Fruit fly (Drosophila melanogaster) whole organism, adult: ENCODE results near the gene CG12093.

Source experiments
- CG11617 ChIP-seq: fragments of 200-800 bp; sonication (Bioruptor generic); optimal IDR thresholded peaks from 2 replicates; lab custom pipeline; 2017; ENCODE audit warnings: mild to moderate bottlenecking, missing biosample characterization, missing genetic modification reagents, missing genetic modification characterization
- CG12768 ChIP-seq: fragments of 200-800 bp; sonication (Bioruptor generic); optimal IDR thresholded peaks from 2 replicates; lab custom pipeline; 2017; ENCODE audit warnings: missing biosample characterization, missing genetic modification characterization, mild to moderate bottlenecking, moderate library complexity, missing genetic modification reagents
- CG14711 ChIP-seq: fragments of 200-800 bp; sonication (Bioruptor generic); optimal IDR thresholded peaks from 2 replicates; lab custom pipeline; 2018; ENCODE audit warnings: missing biosample characterization, mild to moderate bottlenecking, missing genetic modification characterization, moderate library complexity
- CG1620 ChIP-seq: fragments of 200-800 bp; sonication (Bioruptor generic); optimal IDR thresholded peaks from 2 replicates; lab custom pipeline; 2016; ENCODE audit warnings: missing biosample characterization, missing genetic modification characterization
- CG33017 ChIP-seq: fragments of 200-800 bp; sonication (Bioruptor generic); optimal IDR thresholded peaks from 2 replicates; lab custom pipeline; 2018; ENCODE audit warnings: missing biosample characterization, mild to moderate bottlenecking, missing genetic modification characterization, moderate library complexity
- CG5204 ChIP-seq: fragments of 200-800 bp; sonication (Bioruptor generic); optimal IDR thresholded peaks from 2 replicates; lab custom pipeline; 2016; ENCODE audit warnings: missing biosample characterization, missing genetic modification characterization
- CG7045 ChIP-seq: fragments of 200-800 bp; sonication (Bioruptor generic); optimal IDR thresholded peaks from 2 replicates; lab custom pipeline; 2017; ENCODE audit warnings: missing biosample characterization, mild to moderate bottlenecking, missing genetic modification characterization
- CG7101 ChIP-seq: fragments of 200-800 bp; sonication (Bioruptor generic); optimal IDR thresholded peaks from 2 replicates; lab custom pipeline; 2018; ENCODE audit warnings: missing biosample characterization, mild to moderate bottlenecking, missing genetic modification characterization, moderate library complexity
- Clk ChIP-seq: fragments of 200-800 bp; sonication (Bioruptor generic); optimal IDR thresholded peaks from 2 replicates; lab custom pipeline; 2017; ENCODE audit warnings: missing biosample characterization, missing genetic modification characterization
- Crg-1 ChIP-seq: fragments of 200-800 bp; sonication (Bioruptor generic); optimal IDR thresholded peaks from 2 replicates; lab custom pipeline; 2016; ENCODE audit warnings: missing biosample characterization, missing genetic modification characterization
- Hr96 ChIP-seq: fragments of 200-800 bp; sonication (Bioruptor generic); optimal IDR thresholded peaks from 2 replicates; lab custom pipeline; 2016; ENCODE audit warnings: missing biosample characterization, missing genetic modification characterization
- Mnt ChIP-seq: fragments of 200-800 bp; sonication (Bioruptor generic); optimal IDR thresholded peaks from 2 replicates; lab custom pipeline; 2016; ENCODE audit warnings: missing biosample characterization, mild to moderate bottlenecking, missing genetic modification characterization
- bab1 ChIP-seq: fragments of 200-800 bp; sonication (Bioruptor generic); optimal IDR thresholded peaks from 3 replicates; lab custom pipeline; 2019; ENCODE audit warnings: missing biosample characterization, mild to moderate bottlenecking, missing genetic modification characterization, moderate library complexity
- cic ChIP-seq: fragments of 200-800 bp; sonication (Bioruptor generic); optimal IDR thresholded peaks from 2 replicates; lab custom pipeline; 2017; ENCODE audit warnings: missing biosample characterization, mild to moderate bottlenecking, missing genetic modification characterization, moderate library complexity
- cnc ChIP-seq, 2 experiments: fragments of >200 bp; optimal IDR thresholded peaks; 2 replicates each; lab custom pipeline; 2017
- kay ChIP-seq: fragments of 200-800 bp; sonication (Bioruptor generic); peaks from one replicate; lab custom pipeline; 2016; ENCODE audit warnings: missing biosample characterization, missing genetic modification characterization, borderline replicate concordance
- ovo ChIP-seq: fragments of 200-800 bp; sonication (Bioruptor generic); optimal IDR thresholded peaks from 2 replicates; lab custom pipeline; 2016; ENCODE audit warnings: missing biosample characterization, missing genetic modification characterization
- pad ChIP-seq: fragments of 200-800 bp; sonication (Bioruptor generic); optimal IDR thresholded peaks from 3 replicates; lab custom pipeline; 2017; ENCODE audit warnings: missing biosample characterization, missing genetic modification characterization, mild to moderate bottlenecking, moderate library complexity, missing genetic modification reagents
- tj ChIP-seq: fragments of 200-800 bp; sonication (Bioruptor generic); optimal IDR thresholded peaks from 3 replicates; lab custom pipeline; 2017; ENCODE audit warnings: missing biosample characterization, mild to moderate bottlenecking, missing genetic modification characterization, moderate library complexity
- toe ChIP-seq: fragments of 200-800 bp; sonication (Bioruptor generic); optimal IDR thresholded peaks from 2 replicates; lab custom pipeline; 2016; ENCODE audit warnings: missing biosample characterization, missing genetic modification characterization

The CG12093 gene

DNA sequence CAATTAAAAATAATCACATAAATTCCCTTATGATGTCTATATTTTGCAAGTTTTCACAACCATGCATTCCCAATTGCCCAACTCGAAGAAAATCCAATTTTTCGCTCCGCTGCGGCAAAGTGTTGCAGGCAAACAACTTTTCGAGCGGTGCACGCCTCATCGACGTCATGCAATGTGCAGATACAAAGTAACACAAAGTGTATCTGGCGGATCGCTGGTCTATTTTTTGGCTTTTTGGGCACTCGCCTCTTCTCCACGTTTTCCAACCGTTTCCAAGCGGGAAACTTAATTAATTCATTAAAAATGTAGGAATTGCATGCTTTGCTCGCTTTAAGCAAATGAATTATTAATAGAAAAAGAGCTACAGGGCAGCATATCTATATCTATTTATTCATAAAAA lies 45.0 kb upstream of the CG12093 start:
- no peak for TF ChIP-seq tj (GFP tag; lab: Kevin White, UChicago)
- TF ChIP-seq CG7045 (GFP tag; lab: Kevin White, UChicago), result no peak

DNA sequence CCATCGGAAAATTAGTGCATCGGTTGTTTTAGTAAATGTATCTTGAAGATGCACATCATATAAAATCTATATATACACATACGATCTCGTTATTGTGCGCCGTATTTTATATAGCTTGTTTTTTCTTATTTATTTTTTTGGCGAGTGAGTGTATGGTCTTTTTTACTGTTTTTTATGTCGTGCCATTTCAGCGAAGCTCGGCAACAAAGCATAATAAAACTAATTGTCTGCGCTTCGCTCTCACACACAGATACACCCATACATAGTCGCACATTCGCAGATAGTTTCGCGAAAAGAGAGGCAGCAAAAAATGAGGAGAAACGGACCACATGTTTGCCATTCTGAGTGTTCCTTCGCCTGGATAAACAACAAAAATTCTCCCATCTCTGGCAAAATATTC lies 44.1 kb upstream of the CG12093 start:
- TF ChIP-seq tj (GFP tag; lab: Kevin White, UChicago) (peak; percentile 41), toe (GFP tag; lab: Kevin White, UChicago) (no peak)

DNA sequence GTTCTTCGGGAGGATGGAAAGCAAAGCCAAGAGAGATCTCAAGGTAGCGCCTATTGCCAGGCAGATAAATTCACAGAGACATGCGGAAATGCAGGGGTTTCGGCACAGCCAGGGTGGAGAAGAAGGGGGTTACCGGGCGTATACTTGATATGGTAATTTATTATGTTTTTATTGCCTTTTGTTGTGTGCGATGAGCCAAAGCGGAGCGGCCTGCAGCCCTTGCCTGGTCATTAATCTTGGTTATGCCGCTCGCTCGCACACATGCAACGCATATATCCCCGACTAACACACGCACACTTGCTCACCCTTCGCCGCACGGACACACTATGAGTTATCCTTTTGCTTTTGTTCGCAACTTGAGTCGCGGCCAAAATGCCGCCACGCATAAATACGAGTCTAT lies 42.8 kb upstream of the CG12093 start:
- TF ChIP-seq CG5204 (GFP tag; lab: Kevin White, UChicago) (no peak), CG7101 (tag; lab: Kevin White, UChicago) (no peak), bab1 (GFP tag; lab: Kevin White, UChicago) (no peak), cnc (optimal IDR thresholded peaks at IDR 0.05; lab: Kevin White, UChicago) (no peak), pad (GFP tag; lab: Kevin White, UChicago) (no peak), CG14711 (tag; lab: Kevin White, UChicago) (no peak), CG7045 (GFP tag; lab: Kevin White, UChicago) (no peak), CG1620 (no peak)

DNA sequence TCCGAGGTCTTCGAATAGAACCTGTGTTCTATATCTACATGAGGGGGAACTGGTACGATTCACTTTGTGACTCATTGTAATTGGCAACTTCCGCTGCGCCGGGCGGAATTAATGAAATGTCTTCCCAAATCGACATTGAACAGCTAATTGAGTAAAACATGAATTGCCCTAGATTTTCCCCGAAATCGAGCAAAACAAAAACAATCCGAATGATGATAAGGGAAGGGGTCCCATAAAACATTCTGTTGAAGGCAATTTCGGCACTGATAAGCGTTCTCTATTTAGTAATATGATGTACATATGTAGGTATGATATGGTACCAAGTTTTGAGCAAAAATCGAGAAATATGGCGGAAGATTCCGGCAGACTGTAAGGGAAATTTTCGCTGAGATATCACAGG lies 36.0 kb upstream of the CG12093 start:
- TF ChIP-seq Mnt (no peak), kay (GFP tag; lab: Kevin White, UChicago) (peak; percentile 45)

DNA sequence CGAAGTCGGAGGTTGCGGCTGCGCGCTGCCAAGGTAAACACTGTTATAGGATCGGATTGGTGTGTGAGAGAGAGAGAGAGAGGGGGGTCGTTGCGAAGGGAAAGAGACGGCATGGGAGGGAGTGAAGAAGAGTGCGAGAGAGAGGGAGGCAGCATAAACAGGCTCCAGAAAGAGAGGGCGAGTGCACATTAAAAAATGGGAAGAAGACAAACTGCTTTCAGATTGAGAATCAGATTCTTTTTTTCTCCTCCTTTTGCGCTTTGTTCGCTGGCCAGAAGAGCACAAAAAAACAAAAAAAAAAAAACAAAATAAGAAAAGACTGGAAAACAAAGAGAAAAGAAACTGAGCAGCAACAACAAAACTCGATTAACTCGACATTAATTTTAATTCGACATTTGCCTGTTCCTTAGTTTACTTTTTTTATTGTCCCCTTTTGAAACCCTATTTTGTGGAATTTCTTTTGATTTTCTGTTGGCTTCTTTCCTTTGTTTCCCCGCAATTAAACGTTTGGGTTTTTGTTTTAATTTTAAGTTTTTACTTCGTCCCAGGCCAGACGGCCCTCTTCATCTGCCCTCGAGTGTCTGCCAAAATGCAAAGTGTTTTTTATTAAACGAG lies 34.6 kb upstream of the CG12093 start:
- TF ChIP-seq cnc (optimal IDR thresholded peaks at IDR 0.05; lab: Kevin White, UChicago) (no peak), Crg-1 (GFP tag; lab: Kevin White, UChicago) (no peak), kay (GFP tag; lab: Kevin White, UChicago) (no peak), CG14711 (tag; lab: Kevin White, UChicago) (no peak), Mnt (no peak), CG1620 (no peak), CG33017 (no peak), cic (GFP tag; lab: Kevin White, UChicago) (no peak), CG12768 (GFP tag; lab: Kevin White, UChicago) (no peak), ovo (GFP tag; lab: Kevin White, UChicago) (no peak), bab1 (GFP tag; lab: Kevin White, UChicago) (no peak)

DNA sequence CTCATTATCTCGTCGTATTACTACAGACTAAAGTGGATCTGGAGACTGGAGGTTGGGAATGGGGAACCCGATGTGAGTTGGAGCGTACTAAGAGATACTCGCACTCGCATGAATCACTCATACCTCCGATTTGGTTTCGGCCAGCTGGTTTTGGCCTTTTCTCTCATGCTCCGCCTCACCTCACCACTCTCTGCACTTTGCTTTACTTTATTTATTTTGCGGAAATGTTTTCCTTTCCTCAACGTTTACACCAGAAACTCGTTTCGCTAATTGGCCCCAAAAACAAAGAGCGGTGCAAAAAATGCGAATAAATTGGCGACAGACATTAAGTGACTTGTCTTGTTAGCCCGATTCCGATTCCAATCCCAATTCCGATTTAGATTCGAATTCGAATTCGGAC lies 33.6 kb upstream of the CG12093 start:
- TF ChIP-seq toe (GFP tag; lab: Kevin White, UChicago) (no peak), tj (GFP tag; lab: Kevin White, UChicago) (no peak), bab1 (GFP tag; lab: Kevin White, UChicago) (no peak), CG33017 (no peak), kay (GFP tag; lab: Kevin White, UChicago) (no peak), CG5204 (GFP tag; lab: Kevin White, UChicago) (no peak), Mnt (no peak), ovo (GFP tag; lab: Kevin White, UChicago) (no peak), CG11617 (GFP tag; lab: Kevin White, UChicago) (no peak), pad (GFP tag; lab: Kevin White, UChicago) (no peak), CG7045 (GFP tag; lab: Kevin White, UChicago) (no peak), cic (GFP tag; lab: Kevin White, UChicago) (no peak)

DNA sequence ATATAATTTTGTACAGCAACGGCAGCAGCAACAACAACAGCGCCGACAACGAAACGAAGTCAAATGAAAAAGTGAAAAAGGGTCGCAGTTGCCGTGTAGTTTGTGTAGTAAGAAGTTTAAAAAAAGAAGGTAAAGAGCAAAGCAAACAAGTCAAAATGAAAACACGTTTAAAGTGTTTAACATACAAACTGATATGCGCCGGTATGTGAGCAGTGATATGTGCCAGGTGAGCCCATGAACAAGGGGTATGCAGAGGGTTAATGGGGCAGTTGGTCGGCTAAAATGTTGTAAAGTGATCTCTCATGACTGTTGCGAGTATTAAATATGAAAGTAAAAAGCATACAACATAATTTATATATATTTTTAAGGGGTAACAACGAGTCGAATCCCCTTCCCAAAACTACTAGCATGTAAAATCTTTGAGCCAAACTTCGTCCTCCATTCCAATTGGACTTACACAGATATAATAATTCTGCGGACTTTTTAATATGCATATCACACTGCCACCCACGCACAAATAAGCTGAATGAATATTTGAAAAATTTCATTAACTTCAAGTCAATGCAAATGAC lies 32.2 kb upstream of the CG12093 start:
- TF ChIP-seq CG33017 (no peak), CG5204 (GFP tag; lab: Kevin White, UChicago) (no peak), cnc (optimal IDR thresholded peaks at IDR 0.05; lab: Kevin White, UChicago) (no peak), CG14711 (tag; lab: Kevin White, UChicago) (no peak), bab1 (GFP tag; lab: Kevin White, UChicago) (peak; percentile 41)

DNA sequence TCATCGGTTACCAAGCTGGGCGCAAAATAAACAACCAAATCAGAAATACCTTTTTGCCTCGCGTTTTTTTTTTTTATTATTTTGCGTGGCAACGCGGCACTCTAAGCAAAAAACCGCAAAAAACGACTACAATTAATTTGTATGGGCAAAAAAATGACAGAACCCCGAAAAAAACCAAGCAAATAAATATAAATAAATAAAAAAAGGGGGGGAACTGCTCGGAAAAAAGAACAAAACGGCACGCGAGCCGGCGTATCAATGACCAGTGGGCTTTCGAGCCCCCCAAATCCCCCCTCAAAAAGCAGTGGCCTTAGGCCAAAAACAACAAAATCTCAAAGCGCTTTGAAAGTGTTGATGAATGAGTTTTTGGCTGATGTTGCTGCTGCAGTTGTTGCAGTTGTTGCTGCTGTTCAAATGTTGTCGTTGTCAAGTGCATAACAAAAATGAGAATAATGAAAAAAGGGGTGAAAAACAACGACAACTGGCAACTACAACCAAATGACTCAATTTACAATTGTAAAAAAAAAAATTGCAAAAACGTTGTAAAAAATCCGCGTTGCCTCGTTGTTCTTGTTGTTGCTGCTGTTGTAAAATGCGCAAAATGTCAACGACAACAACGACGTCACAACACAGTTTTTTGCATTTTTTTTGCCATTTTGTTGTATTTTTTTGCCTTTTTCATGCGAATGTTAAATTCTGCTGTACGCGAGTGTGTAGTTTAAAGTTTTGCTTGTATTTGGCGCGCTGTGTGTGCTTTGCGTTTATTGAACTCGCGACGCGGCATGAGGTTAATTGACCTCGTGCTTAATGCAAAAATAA lies 31.5 kb upstream of the CG12093 start:
- peak; percentile 96 for TF ChIP-seq tj (GFP tag; lab: Kevin White, UChicago)
- peak; percentile 63 for TF ChIP-seq CG11617 (GFP tag; lab: Kevin White, UChicago)
- TF ChIP-seq toe (GFP tag; lab: Kevin White, UChicago), result peak; percentile 33
- no peak for TF ChIP-seq Crg-1 (GFP tag; lab: Kevin White, UChicago)
- no peak for TF ChIP-seq Clk (GFP tag; lab: Kevin White, UChicago)
- TF ChIP-seq cic (GFP tag; lab: Kevin White, UChicago), result peak; percentile 71
- peak; percentile 13 for TF ChIP-seq CG7045 (GFP tag; lab: Kevin White, UChicago)
- no peak for TF ChIP-seq bab1 (GFP tag; lab: Kevin White, UChicago)
- no peak for TF ChIP-seq CG12768 (GFP tag; lab: Kevin White, UChicago)
- TF ChIP-seq kay (GFP tag; lab: Kevin White, UChicago), result peak; percentile 85
- TF ChIP-seq CG7101 (tag; lab: Kevin White, UChicago), result no peak
- TF ChIP-seq Mnt, result peak; percentile 1
- no peak for TF ChIP-seq CG33017
- no peak for TF ChIP-seq CG5204 (GFP tag; lab: Kevin White, UChicago)
- TF ChIP-seq cnc (optimal IDR thresholded peaks at IDR 0.05; lab: Kevin White, UChicago), result no peak
- peak; percentile 30 for TF ChIP-seq pad (GFP tag; lab: Kevin White, UChicago)
- peak; percentile 27 for TF ChIP-seq ovo (GFP tag; lab: Kevin White, UChicago)
- peak; percentile 8 for TF ChIP-seq Hr96 (GFP tag; lab: Kevin White, UChicago)
- TF ChIP-seq CG1620, result no peak
- TF ChIP-seq CG14711 (tag; lab: Kevin White, UChicago), result no peak
